Worm (Caenorhabditis elegans): ENCODE measurements around the gene shpk-1.

ce11 chrIII:13570347-13570746 lies 37.5 kb upstream of the shpk-1 start, which contains the start of gene exc-12:
- TF ChIP-seq blmp-1 (tag; optimal IDR thresholded peaks at IDR 0.05): no peak
- TF ChIP-seq unc-62 (GFP tag; optimal IDR thresholded peaks at IDR 0.05): no peak
- no peak for TF ChIP-seq elt-3 (tag; optimal IDR thresholded peaks at IDR 0.05)
